Worm (Caenorhabditis elegans): ENCODE data around the gene Y51A2B.5.

- TF ChIP-seq tab-1 (GFP tag; IDR thresholded peaks at IDR 0.05) (no peak), ref-1 (GFP tag; conservative IDR thresholded peaks at IDR 0.05) (no peak), cog-1 (tag; optimal IDR thresholded peaks at IDR 0.05) (no peak), T22C8.4 (GFP tag; IDR thresholded peaks at IDR 0.05) (no peak), flt-1 (GFP tag; IDR thresholded peaks at IDR 0.05) (no peak), med-1 (GFP tag; optimal IDR thresholded peaks at IDR 0.05; ENCODE audit: insufficient read depth) (no peak)
Measured at ce11 chrV:18412351-18412750, 23.3 kb downstream of the Y51A2B.5 start.

All from whole organism, midembryonic.